Fruit fly (Drosophila melanogaster) whole organism, adult: ENCODE data around the gene CG46458.

Source experiments
- CG14711 ChIP-seq: fragments of 200-800 bp; sonication (Bioruptor generic); optimal IDR thresholded peaks from 2 replicates; lab custom pipeline; 2018; ENCODE audit warnings: missing biosample characterization, mild to moderate bottlenecking, missing genetic modification characterization, moderate library complexity
- CG33017 ChIP-seq: fragments of 200-800 bp; sonication (Bioruptor generic); optimal IDR thresholded peaks from 2 replicates; lab custom pipeline; 2018; ENCODE audit warnings: missing biosample characterization, mild to moderate bottlenecking, missing genetic modification characterization, moderate library complexity
- Clk ChIP-seq: fragments of 200-800 bp; sonication (Bioruptor generic); optimal IDR thresholded peaks from 2 replicates; lab custom pipeline; 2017; ENCODE audit warnings: missing biosample characterization, missing genetic modification characterization
- Hr96 ChIP-seq: fragments of 200-800 bp; sonication (Bioruptor generic); optimal IDR thresholded peaks from 2 replicates; lab custom pipeline; 2016; ENCODE audit warnings: missing biosample characterization, missing genetic modification characterization
- Mnt ChIP-seq: fragments of 200-800 bp; sonication (Bioruptor generic); optimal IDR thresholded peaks from 2 replicates; lab custom pipeline; 2016; ENCODE audit warnings: missing biosample characterization, mild to moderate bottlenecking, missing genetic modification characterization
- cic ChIP-seq: fragments of 200-800 bp; sonication (Bioruptor generic); optimal IDR thresholded peaks from 2 replicates; lab custom pipeline; 2017; ENCODE audit warnings: missing biosample characterization, mild to moderate bottlenecking, missing genetic modification characterization, moderate library complexity
- kay ChIP-seq: fragments of 200-800 bp; sonication (Bioruptor generic); peaks from one replicate; lab custom pipeline; 2016; ENCODE audit warnings: missing biosample characterization, missing genetic modification characterization, borderline replicate concordance
- ovo ChIP-seq: fragments of 200-800 bp; sonication (Bioruptor generic); optimal IDR thresholded peaks from 2 replicates; lab custom pipeline; 2016; ENCODE audit warnings: missing biosample characterization, missing genetic modification characterization
- toe ChIP-seq: fragments of 200-800 bp; sonication (Bioruptor generic); optimal IDR thresholded peaks from 2 replicates; lab custom pipeline; 2016; ENCODE audit warnings: missing biosample characterization, missing genetic modification characterization

DNA sequence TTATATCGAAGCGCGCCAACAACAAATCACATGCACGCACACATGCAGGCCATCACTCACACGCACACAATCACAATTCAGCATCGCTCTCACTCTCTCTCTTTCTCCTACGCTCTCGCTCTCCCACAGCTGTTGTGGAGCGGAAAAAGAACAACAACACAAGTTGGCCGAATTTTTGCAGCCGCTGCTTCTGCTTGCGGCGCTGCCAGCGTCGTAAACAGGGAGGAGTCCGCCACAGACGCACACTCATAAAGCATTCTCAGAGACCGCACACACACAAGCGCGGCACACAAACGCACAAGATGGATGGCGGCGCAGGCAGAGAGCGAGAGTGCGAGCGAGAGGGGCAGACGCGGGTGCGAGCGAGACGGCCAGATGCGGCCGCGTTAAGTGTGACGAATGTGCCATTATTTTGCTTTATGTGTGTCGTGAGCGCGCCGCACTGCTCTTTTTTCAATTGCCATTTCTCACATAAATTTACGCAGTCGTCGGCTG is 42.6 kb upstream of the CG46458 start:
- no peak for TF ChIP-seq Mnt
- no peak for TF ChIP-seq cic (GFP tag; lab: Kevin White, UChicago)
- TF ChIP-seq kay (GFP tag; lab: Kevin White, UChicago): no peak
- no peak for TF ChIP-seq CG33017 (tag; lab: Kevin White, UChicago)
- TF ChIP-seq toe (GFP tag; lab: Kevin White, UChicago): no peak
- no peak for TF ChIP-seq ovo (GFP tag; lab: Kevin White, UChicago)
- TF ChIP-seq CG14711 (tag; lab: Kevin White, UChicago): no peak
- no peak for TF ChIP-seq Hr96 (GFP tag; lab: Kevin White, UChicago)
- TF ChIP-seq Clk (GFP tag; lab: Kevin White, UChicago): no peak
